Worm (Caenorhabditis elegans) whole organism, L1 larva: ENCODE data around the gene T07D4.5.

Source experiments
- ama-1 ChIP-seq: fragments of 150-350 bp; optimal IDR thresholded peaks from 2 replicates; lab custom pipeline; 2014
- jun-1 ChIP-seq: fragments of 150-350 bp; optimal IDR thresholded peaks from 2 replicates; lab custom pipeline; 2014; ENCODE audit warnings: missing biosample characterization, missing genetic modification reagents, missing genetic modification characterization
- lin-14 ChIP-seq: fragments of 200-800 bp; sonication (Bioruptor generic); optimal IDR thresholded peaks from 2 replicates; lab custom pipeline; 2018; ENCODE audit warnings: mild to moderate bottlenecking, missing genetic modification characterization, moderate library complexity, missing compliant biosample characterization
- nhr-84 ChIP-seq: sonication (generic microtip); optimal IDR thresholded peaks from 2 replicates; lab custom pipeline; 2017; ENCODE audit warnings: missing biosample characterization, missing genetic modification characterization

- TF ChIP-seq jun-1 = no peak
- TF ChIP-seq lin-14 (GFP tag; lab: Kevin White, UChicago) = no peak
- TF ChIP-seq nhr-84 (tag; lab: Kevin White, UChicago) = no peak
- no peak for TF ChIP-seq ama-1 (lab: Kevin White, UChicago)
Measured at ce11 chrII:8866844-8867243, 17.3 kb downstream of the T07D4.5 start.
